Fruit fly (Drosophila melanogaster): ENCODE measurements around the gene Fit1.

Gene Fit1

DNA sequence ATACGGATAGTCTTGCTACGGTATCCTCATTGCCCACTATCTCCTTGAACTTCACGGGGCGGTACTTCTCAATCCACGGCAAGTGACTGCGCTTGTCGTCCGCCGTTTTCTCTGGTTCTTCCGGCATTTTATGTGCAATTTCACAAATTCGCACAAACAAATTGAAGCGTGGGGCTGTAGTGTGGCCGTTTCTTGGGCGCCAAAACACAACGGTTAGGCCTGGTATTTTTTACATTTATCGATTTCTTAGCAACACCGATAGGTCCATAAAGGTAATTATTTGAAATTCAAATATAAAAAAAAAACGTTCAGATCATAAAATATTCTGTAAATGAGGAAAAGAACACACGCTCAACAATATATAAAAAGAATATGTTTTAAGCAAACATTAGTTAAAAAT lies 32.5 kb downstream of the Fit1 start, which contains the start of gene RfC4 (continued):
- TF ChIP-seq vnd (GFP tag; IDR thresholded peaks at IDR 0.05; ENCODE audit: partially characterized antibody) (no peak), ac (GFP tag; optimal IDR thresholded peaks at IDR 0.05) (no peak), lola (GFP tag; optimal IDR thresholded peaks at IDR 0.05) (no peak), bab2 (GFP tag; optimal IDR thresholded peaks at IDR 0.05) (no peak), gcm (GFP tag; optimal IDR thresholded peaks at IDR 0.05) (no peak), dati (GFP tag; IDR thresholded peaks at IDR 0.05) (no peak), Fer2 (tag; optimal IDR thresholded peaks at IDR 0.05) (no peak), pzg (GFP tag; optimal IDR thresholded peaks at IDR 0.05) (peak; percentile 63), CG13287 (GFP tag; IDR thresholded peaks at IDR 0.05; ENCODE audit: partially characterized antibody) (peak; percentile 36; the same call in 1 of the 2 replicates), CG34376 (GFP tag; optimal IDR thresholded peaks at IDR 0.05) (no peak), CG15601 (tag; optimal IDR thresholded peaks at IDR 0.05) (peak; percentile 2), zfh1 (GFP tag; IDR thresholded peaks at IDR 0.05) (no peak), Pdp1 (GFP tag; optimal IDR thresholded peaks at IDR 0.05) (no peak), cg (GFP tag; optimal IDR thresholded peaks at IDR 0.05) (no peak), CG9797 (GFP tag; optimal IDR thresholded peaks at IDR 0.05) (peak; percentile 72), Opbp (GFP tag; IDR thresholded peaks at IDR 0.05; ENCODE audit: partially characterized antibody) (peak; percentile 23; the same call in 2 of the 3 replicates), otp (GFP tag; IDR thresholded peaks at IDR 0.05) (no peak), CG15514 (GFP tag; optimal IDR thresholded peaks at IDR 0.05) (peak; percentile 21), CG10959 (GFP tag; IDR thresholded peaks at IDR 0.05) (no peak), D19A (tag; optimal IDR thresholded peaks at IDR 0.05) (no peak), tll (GFP tag; optimal IDR thresholded peaks at IDR 0.05) (no peak), Ets65A (GFP tag) (no peak), vvl (GFP tag; IDR thresholded peaks at IDR 0.05) (no peak)

DNA sequence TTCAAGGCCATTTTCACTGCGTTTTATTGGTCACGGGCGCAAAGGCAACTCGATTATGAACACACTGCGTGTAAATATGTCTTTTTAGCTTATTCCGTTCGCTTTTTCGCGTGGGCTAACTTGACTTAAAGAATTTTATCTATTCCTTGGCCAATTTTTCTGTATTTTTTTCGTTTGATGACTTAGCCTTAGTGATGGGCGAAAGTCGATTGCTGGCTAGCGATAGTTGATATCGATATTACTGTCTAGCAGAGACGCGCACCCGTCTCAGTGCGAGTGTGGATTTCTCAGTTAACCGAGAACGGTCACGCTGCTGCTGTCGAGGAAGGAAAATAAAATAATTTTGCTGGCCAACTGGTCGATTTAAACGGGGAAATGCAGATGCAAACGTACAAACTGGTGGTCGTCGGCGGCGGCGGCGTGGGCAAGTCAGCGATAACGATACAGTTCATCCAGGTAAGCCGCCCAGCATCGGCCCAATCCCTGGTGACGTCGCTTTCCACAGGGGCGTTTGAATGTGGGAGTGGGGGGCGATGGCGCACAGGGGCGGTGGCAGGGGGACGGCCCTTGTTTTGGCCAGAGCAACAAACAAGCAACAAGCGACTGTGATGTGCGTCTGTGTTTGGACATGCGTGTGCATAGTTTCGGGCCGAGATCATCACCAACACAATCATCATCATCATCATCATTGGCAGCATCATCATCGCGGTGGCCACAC lies 35.6 kb downstream of the Fit1 start, which contains the start of the genes Rop and Ras64B:
TSS of gene Rop (minus strand) at position 193 of the 718 bp plus-strand sequence.
TSS of gene Ras64B (plus strand) at position 273 of the 718 bp plus-strand sequence.
- no peak for TF ChIP-seq crc (GFP tag; optimal IDR thresholded peaks at IDR 0.05)
- TF ChIP-seq ato (GFP tag; IDR thresholded peaks at IDR 0.05; ENCODE audit: partially characterized antibody): peak; percentile 66
- TF ChIP-seq amos (GFP tag; IDR thresholded peaks at IDR 0.05; ENCODE audit: partially characterized antibody): peak; percentile 94
- TF ChIP-seq CG8089 (GFP tag; optimal IDR thresholded peaks at IDR 0.05): no peak
- peak; percentile 53 for TF ChIP-seq CG8290 (GFP tag; optimal IDR thresholded peaks at IDR 0.05)
- peak in 1 of 2 experiments; percentile 84 for TF ChIP-seq CG8290 (tag; optimal IDR thresholded peaks at IDR 0.05)
- TF ChIP-seq CG17568 (GFP tag; optimal IDR thresholded peaks at IDR 0.05): no peak
- no peak for TF ChIP-seq CG12071 (GFP tag; optimal IDR thresholded peaks at IDR 0.05)
- peak; percentile 43 for TF ChIP-seq CG13624 (GFP tag; optimal IDR thresholded peaks at IDR 0.05)
- no peak for TF ChIP-seq Oli (tag; optimal IDR thresholded peaks at IDR 0.05)
- TF ChIP-seq CG1024 (GFP tag; IDR thresholded peaks at IDR 0.05): no peak
- peak; percentile 15 for TF ChIP-seq CG18262 (tag; optimal IDR thresholded peaks at IDR 0.05)
- TF ChIP-seq dpn (GFP tag; optimal IDR thresholded peaks at IDR 0.05): peak in 1 of 2 experiments; percentile 21
- TF ChIP-seq MBD-R2 (GFP tag; IDR thresholded peaks at IDR 0.05): peak; percentile 84
- no peak for TF ChIP-seq Lpt (GFP tag; optimal IDR thresholded peaks at IDR 0.05)
- no peak for TF ChIP-seq CG4328 (GFP tag; optimal IDR thresholded peaks at IDR 0.05)
- TF ChIP-seq ab (GFP tag; optimal IDR thresholded peaks at IDR 0.05): no peak
- TF ChIP-seq CG30020 (tag; optimal IDR thresholded peaks at IDR 0.05): peak; percentile 27
- peak; percentile 17 for TF ChIP-seq her (GFP tag; optimal IDR thresholded peaks at IDR 0.05)
- no peak for TF ChIP-seq Asciz (GFP tag; optimal IDR thresholded peaks at IDR 0.05)
- TF ChIP-seq CG10959 (GFP tag; IDR thresholded peaks at IDR 0.05): no peak
- no peak for TF ChIP-seq D19A (tag; optimal IDR thresholded peaks at IDR 0.05)
- peak; percentile 90 for TF ChIP-seq Med (GFP tag)
- TF ChIP-seq Doc3 (GFP tag; IDR thresholded peaks at IDR 0.05; ENCODE audit: partially characterized antibody): peak; percentile 28; the same call in 2 of the 3 replicates
- no peak for TF ChIP-seq Doc2 (GFP tag; IDR thresholded peaks at IDR 0.05)
- TF ChIP-seq Eip74EF (GFP tag; optimal IDR thresholded peaks at IDR 0.05): peak in 1 of 2 experiments; percentile 15
- TF ChIP-seq CG3995 (GFP tag; optimal IDR thresholded peaks at IDR 0.05): no peak
